Worm (Caenorhabditis elegans) whole organism, mixed stage, embryonic: ENCODE results near the gene slc-36.3.
"Not testable (repeated sequence)": the region's sequence is repeated elsewhere in the genome, so short reads cannot be mapped to it uniquely, and the experiment has no call there.

ENCODE experiments used
- lsy-2 ChIP-seq: fragments of 150-350 bp; optimal IDR thresholded peaks from 2 replicates; lab custom pipeline; 2014; ENCODE audit warnings: missing biosample characterization, missing genetic modification characterization
- nhr-237 ChIP-seq: fragments of 150-350 bp; optimal IDR thresholded peaks from 2 replicates; lab custom pipeline; 2014; ENCODE audit warnings: missing biosample characterization, missing genetic modification characterization
- unc-62 ChIP-seq: fragments of 150-350 bp; optimal IDR thresholded peaks from 2 replicates; lab custom pipeline; 2014; ENCODE audit warnings: missing biosample characterization, missing genetic modification reagents, missing genetic modification characterization

DNA sequence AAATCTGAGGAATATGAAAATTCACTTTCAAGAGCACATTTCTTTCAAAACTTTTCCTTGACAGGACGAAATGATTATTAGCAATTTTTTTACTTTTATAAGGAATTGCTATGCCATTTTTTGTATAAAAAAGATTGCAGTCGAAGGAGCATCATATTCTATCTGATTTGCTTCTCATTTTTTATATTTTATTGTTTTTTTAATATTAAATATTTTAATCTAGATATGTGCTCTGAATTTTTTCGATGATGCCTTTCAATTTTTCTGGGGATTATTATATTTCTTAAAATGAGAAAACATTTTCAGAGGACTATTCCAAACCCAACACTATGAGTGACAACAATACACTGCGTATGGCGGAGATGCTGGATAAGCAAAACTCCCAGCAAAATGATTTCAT lies 20.1 kb upstream of the slc-36.3 start, which contains the start of gene F26F2.13:
- not testable (repeated sequence) for TF ChIP-seq nhr-237 (tag; lab: Kevin White, UChicago); unc-62 (GFP tag; lab: Kevin White, UChicago); lsy-2
